Worm (Caenorhabditis elegans) whole organism, late embryonic: Measurements from ENCODE around the gene F54D8.6.
A peak's percentile ranks its signal among the peaks of the same experiment; 100 is the strongest.

Experiments used
- C08G9.2 ChIP-seq: sonication (generic microtip); optimal IDR thresholded peaks from 2 replicates; lab custom pipeline; 2016; ENCODE audit warnings: mild to moderate bottlenecking, missing genetic modification characterization, moderate library complexity, missing compliant biosample characterization
- C38D4.7 ChIP-seq: fragments of 200-800 bp; sonication (Bioruptor generic); optimal IDR thresholded peaks from 2 replicates; lab custom pipeline; 2018; ENCODE audit warnings: mild to moderate bottlenecking, missing genetic modification characterization, moderate library complexity, missing compliant biosample characterization
- F13H6.1 ChIP-seq: sonication (generic microtip); optimal IDR thresholded peaks from 2 replicates; lab custom pipeline; 2016; ENCODE audit warnings: missing genetic modification characterization, missing compliant biosample characterization
- K02D7.2 ChIP-seq: sonication (generic microtip); optimal IDR thresholded peaks from 2 replicates; lab custom pipeline; 2017; ENCODE audit warnings: mild to moderate bottlenecking, missing genetic modification characterization, missing compliant biosample characterization
- K09A11.1 ChIP-seq: sonication (generic microtip); optimal IDR thresholded peaks from 2 replicates; lab custom pipeline; 2017; ENCODE audit warnings: antibody characterized with exemption, mild to moderate bottlenecking, missing genetic modification characterization, missing compliant biosample characterization; ENCODE audit not compliant: insufficient read depth
- T23F11.4 ChIP-seq: fragments of 200-800 bp; sonication (Bioruptor generic); optimal IDR thresholded peaks from 2 replicates; lab custom pipeline; 2018; ENCODE audit warnings: mild to moderate bottlenecking, missing genetic modification characterization, missing compliant biosample characterization
- Y22D7AL.16 ChIP-seq: sonication (generic microtip); optimal IDR thresholded peaks from 2 replicates; lab custom pipeline; 2016; ENCODE audit warnings: missing genetic modification characterization, missing compliant biosample characterization
- ahr-1 ChIP-seq: sonication (generic microtip); optimal IDR thresholded peaks from 2 replicates; lab custom pipeline; 2016; ENCODE audit warnings: missing genetic modification characterization, missing compliant biosample characterization
- ama-1 ChIP-seq: fragments of 150-350 bp; optimal IDR thresholded peaks from 2 replicates; lab custom pipeline; 2014
- ceh-18 ChIP-seq: sonication (generic microtip); optimal IDR thresholded peaks from 2 replicates; lab custom pipeline; 2016; ENCODE audit warnings: missing genetic modification characterization, missing compliant biosample characterization
- ceh-19 ChIP-seq: fragments of 200-800 bp; sonication (Bioruptor generic); optimal IDR thresholded peaks from 2 replicates; lab custom pipeline; 2018; ENCODE audit warnings: mild to moderate bottlenecking, missing genetic modification characterization, missing compliant biosample characterization
- ceh-24 ChIP-seq: sonication (generic microtip); optimal IDR thresholded peaks from 2 replicates; lab custom pipeline; 2016; ENCODE audit warnings: mild to moderate bottlenecking, missing genetic modification characterization, missing compliant biosample characterization
- ceh-30 ChIP-seq: fragments of 150-350 bp; optimal IDR thresholded peaks from 2 replicates; lab custom pipeline; 2014; ENCODE audit warnings: missing biosample characterization, missing genetic modification characterization
- ceh-48 ChIP-seq: sonication (generic microtip); optimal IDR thresholded peaks from 2 replicates; lab custom pipeline; 2016; ENCODE audit warnings: missing genetic modification characterization, inconsistent platforms, missing compliant biosample characterization
- ceh-6 ChIP-seq: fragments of 200-800 bp; sonication (Bioruptor generic); optimal IDR thresholded peaks from 2 replicates; lab custom pipeline; 2018; ENCODE audit warnings: mild to moderate bottlenecking, missing genetic modification characterization, missing compliant biosample characterization
- che-1 ChIP-seq: sonication (generic microtip); optimal IDR thresholded peaks from 2 replicates; lab custom pipeline; 2016; ENCODE audit warnings: mild to moderate bottlenecking, missing genetic modification characterization, missing compliant biosample characterization
- dmd-4 ChIP-seq: sonication (generic microtip); optimal IDR thresholded peaks from 2 replicates; lab custom pipeline; 2016; ENCODE audit warnings: borderline replicate concordance, missing genetic modification characterization, missing compliant biosample characterization
- dve-1 ChIP-seq: sonication (generic microtip); optimal IDR thresholded peaks from 2 replicates; lab custom pipeline; 2017; ENCODE audit warnings: antibody characterized with exemption, mild to moderate bottlenecking, missing genetic modification characterization, missing compliant biosample characterization
- elt-2 ChIP-seq: sonication (generic microtip); optimal IDR thresholded peaks from 2 replicates; lab custom pipeline; 2016; ENCODE audit warnings: missing genetic modification reagents, missing genetic modification characterization, missing compliant biosample characterization
- fax-1 ChIP-seq: sonication (generic microtip); optimal IDR thresholded peaks from 2 replicates; lab custom pipeline; 2016; ENCODE audit warnings: missing genotype, missing genetic modification characterization, missing compliant biosample characterization
- fkh-10 ChIP-seq: fragments of 150-350 bp; optimal IDR thresholded peaks from 2 replicates; lab custom pipeline; 2014; ENCODE audit warnings: missing biosample characterization, missing genetic modification reagents, missing genetic modification characterization
- hlh-13 ChIP-seq: fragments of 200-800 bp; sonication (Bioruptor generic); optimal IDR thresholded peaks from 2 replicates; lab custom pipeline; 2018; ENCODE audit warnings: mild to moderate bottlenecking, missing genetic modification characterization, missing compliant biosample characterization
- hlh-15 ChIP-seq: sonication (generic microtip); optimal IDR thresholded peaks from 2 replicates; lab custom pipeline; 2016; ENCODE audit warnings: missing genetic modification characterization, missing compliant biosample characterization
- hlh-6 ChIP-seq: sonication (generic microtip); optimal IDR thresholded peaks from 2 replicates; lab custom pipeline; 2016; ENCODE audit warnings: missing genotype, missing genetic modification characterization, missing compliant biosample characterization
- hlh-8 ChIP-seq: sonication (generic microtip); optimal IDR thresholded peaks from 2 replicates; lab custom pipeline; 2016; ENCODE audit warnings: missing genotype, missing genetic modification characterization, missing compliant biosample characterization
- lim-6 ChIP-seq: sonication (generic microtip); optimal IDR thresholded peaks from 2 replicates; lab custom pipeline; 2016; ENCODE audit warnings: missing genetic modification characterization, missing compliant biosample characterization
- lin-11 ChIP-seq: fragments of 200-800 bp; sonication (Bioruptor generic); optimal IDR thresholded peaks from 2 replicates; lab custom pipeline; 2018; ENCODE audit warnings: mild to moderate bottlenecking, missing genetic modification characterization, missing compliant biosample characterization
- madf-2 ChIP-seq: sonication (generic microtip); optimal IDR thresholded peaks from 2 replicates; lab custom pipeline; 2017; ENCODE audit warnings: missing genetic modification characterization, missing compliant biosample characterization
- mec-3 ChIP-seq: sonication (generic microtip); optimal IDR thresholded peaks from 2 replicates; lab custom pipeline; 2016; ENCODE audit warnings: borderline replicate concordance, missing genetic modification characterization, missing compliant biosample characterization
- nfya-1 ChIP-seq: sonication (generic microtip); optimal IDR thresholded peaks from 2 replicates; lab custom pipeline; 2017; ENCODE audit warnings: missing genetic modification characterization, mild to moderate bottlenecking, missing compliant biosample characterization, antibody characterized with exemption, moderate library complexity
- nhr-11 ChIP-seq: fragments of 150-350 bp; optimal IDR thresholded peaks from 2 replicates; lab custom pipeline; 2014; ENCODE audit warnings: missing biosample characterization, missing genetic modification characterization
- nhr-232 ChIP-seq: sonication (generic microtip); optimal IDR thresholded peaks from 2 replicates; lab custom pipeline; 2016; ENCODE audit warnings: missing genetic modification characterization, missing compliant biosample characterization
- npax-4 ChIP-seq: sonication (generic microtip); optimal IDR thresholded peaks from 2 replicates; lab custom pipeline; 2016; ENCODE audit warnings: missing genetic modification characterization, missing compliant biosample characterization
- odd-2 ChIP-seq: sonication (generic microtip); optimal IDR thresholded peaks from 2 replicates; lab custom pipeline; 2017; ENCODE audit warnings: antibody characterized with exemption, mild to moderate bottlenecking, missing genetic modification characterization, missing compliant biosample characterization
- pag-3 ChIP-seq: sonication (generic microtip); optimal IDR thresholded peaks from 2 replicates; lab custom pipeline; 2016; ENCODE audit warnings: missing compliant biosample characterization, missing genetic modification characterization, borderline replicate concordance
- pat-9 ChIP-seq: fragments of 200-800 bp; sonication (Bioruptor generic); optimal IDR thresholded peaks from 2 replicates; lab custom pipeline; 2018; ENCODE audit warnings: mild to moderate bottlenecking, missing genetic modification characterization, moderate library complexity, missing compliant biosample characterization
- pha-2 ChIP-seq: sonication (generic microtip); optimal IDR thresholded peaks from 2 replicates; lab custom pipeline; 2017; ENCODE audit warnings: mild to moderate bottlenecking, missing genetic modification characterization, missing compliant biosample characterization
- pha-4 ChIP-seq: fragments of 150-350 bp; optimal IDR thresholded peaks from 2 replicates; lab custom pipeline; 2018; ENCODE audit warnings: missing biosample characterization, missing genetic modification reagents, missing genetic modification characterization
- ref-2 ChIP-seq: sonication (generic microtip); optimal IDR thresholded peaks from 2 replicates; lab custom pipeline; 2016; ENCODE audit warnings: missing genetic modification characterization, missing compliant biosample characterization
- rnt-1 ChIP-seq: sonication (generic microtip); optimal IDR thresholded peaks from 2 replicates; lab custom pipeline; 2016; ENCODE audit warnings: missing genetic modification characterization, missing compliant biosample characterization
- sdc-2 ChIP-seq: sonication (generic microtip); optimal IDR thresholded peaks from 2 replicates; lab custom pipeline; 2016; ENCODE audit warnings: missing genotype, missing genetic modification characterization, missing compliant biosample characterization
- sox-4 ChIP-seq: sonication (generic microtip); optimal IDR thresholded peaks from 2 replicates; lab custom pipeline; 2017; ENCODE audit warnings: mild to moderate bottlenecking, missing genetic modification characterization, inconsistent platforms, missing compliant biosample characterization
- syd-9 ChIP-seq: sonication (generic microtip); optimal IDR thresholded peaks from 2 replicates; lab custom pipeline; 2016; ENCODE audit warnings: mild to moderate bottlenecking, missing genetic modification characterization, moderate library complexity, missing compliant biosample characterization
- tbx-2 ChIP-seq: sonication (generic microtip); optimal IDR thresholded peaks from 2 replicates; lab custom pipeline; 2016; ENCODE audit warnings: missing genetic modification characterization, missing compliant biosample characterization
- ttx-3 ChIP-seq: sonication (generic microtip); optimal IDR thresholded peaks from 2 replicates; lab custom pipeline; 2016; ENCODE audit warnings: missing genetic modification reagents, missing genetic modification characterization, missing compliant biosample characterization
- unc-3 ChIP-seq, 2 experiments: fragments of 200-800 bp in 1 of 2; sonication (Bioruptor generic) in 1 of 2; sonication (generic microtip) in 1 of 2; conservative IDR thresholded peaks in 1 of 2; optimal IDR thresholded peaks in 1 of 2; 2 replicates each; pipeline versions ENCODE4 v1.3.6 to Lab custom; 2016 to 2022; ENCODE audit warnings: missing compliant biosample characterization in 2 of 2, missing genetic modification characterization in 2 of 2, missing genetic modification reagents in 1 of 2
- unc-42 ChIP-seq: sonication (generic microtip); optimal IDR thresholded peaks from 2 replicates; lab custom pipeline; 2016; ENCODE audit warnings: missing genotype, missing genetic modification characterization, missing compliant biosample characterization
- unc-55 ChIP-seq: sonication (generic microtip); optimal IDR thresholded peaks from 2 replicates; lab custom pipeline; 2017; ENCODE audit warnings: missing biosample characterization, missing genetic modification reagents, missing genetic modification characterization
- unc-86 ChIP-seq: sonication (generic microtip); optimal IDR thresholded peaks from 2 replicates; lab custom pipeline; 2016; ENCODE audit warnings: missing genetic modification characterization, missing compliant biosample characterization
- ztf-16 ChIP-seq: sonication (generic microtip); optimal IDR thresholded peaks from 2 replicates; lab custom pipeline; 2017; ENCODE audit warnings: missing genetic modification characterization, missing compliant biosample characterization

F54D8.6 gene

ce11 chrIII:5080700-5081572 lies 21.8 kb upstream of the F54D8.6 start:
- TF ChIP-seq sox-4 (tag; lab: Kevin White, UChicago) (peak; percentile 57), pat-9 (tag; lab: Kevin White, UChicago) (peak; percentile 44), ztf-16 (tag; lab: Kevin White, UChicago) (peak; percentile 51), fkh-10 (GFP tag; lab: Kevin White, UChicago) (no peak), ref-2 (tag; lab: Kevin White, UChicago) (peak; percentile 75), dmd-4 (tag; lab: Kevin White, UChicago) (no peak), pha-2 (peak; percentile 66), hlh-15 (tag; lab: Kevin White, UChicago) (no peak), npax-4 (tag; lab: Kevin White, UChicago) (peak; percentile 29), tbx-2 (tag; lab: Kevin White, UChicago) (peak; percentile 68), unc-42 (tag; lab: Kevin White, UChicago) (peak; percentile 61), syd-9 (tag; lab: Kevin White, UChicago) (no peak), C08G9.2 (tag; lab: Kevin White, UChicago) (peak; percentile 39), pag-3 (tag; lab: Kevin White, UChicago) (no peak), ceh-24 (peak; percentile 54), hlh-13 (GFP tag; lab: Kevin White, UChicago) (peak; percentile 47), che-1 (tag; lab: Kevin White, UChicago) (peak; percentile 67), hlh-6 (peak; percentile 69), F13H6.1 (tag; lab: Kevin White, UChicago) (no peak), ama-1 (lab: Kevin White, UChicago) (no peak), ceh-30 (no peak), nhr-232 (tag; lab: Kevin White, UChicago) (peak; percentile 57), ahr-1 (tag; lab: Kevin White, UChicago) (peak; percentile 15), K02D7.2 (tag; lab: Kevin White, UChicago) (peak; percentile 65), mec-3 (no peak), ceh-6 (GFP tag; lab: Kevin White, UChicago) (peak; percentile 69), unc-3 (GFP tag; conservative IDR thresholded peaks at IDR 0.05; lab: Robert Waterston, UW) (0 out of 2 replicates have a peak, but pooled peaks have one; percentile 52), unc-3 (tag; optimal IDR thresholded peaks at IDR 0.05; lab: Kevin White, UChicago) (peak; percentile 25), rnt-1 (tag; lab: Kevin White, UChicago) (no peak), pha-4 (no peak), elt-2 (tag; lab: Kevin White, UChicago) (peak; percentile 76), lim-6 (peak; percentile 5), odd-2 (tag; lab: Kevin White, UChicago) (no peak), ceh-48 (tag; lab: Kevin White, UChicago) (no peak), unc-55 (GFP tag; lab: Kevin White, UChicago) (no peak), Y22D7AL.16 (tag; lab: Kevin White, UChicago) (peak; percentile 28), K09A11.1 (tag; lab: Kevin White, UChicago) (no peak), hlh-8 (tag; lab: Kevin White, UChicago) (no peak), unc-86 (tag; lab: Kevin White, UChicago) (peak; percentile 57), lin-11 (peak; percentile 49), C38D4.7 (GFP tag; lab: Kevin White, UChicago) (peak; percentile 73), ttx-3 (peak; percentile 54), T23F11.4 (peak; percentile 28), fax-1 (tag; lab: Kevin White, UChicago) (peak; percentile 54), nfya-1 (tag; lab: Kevin White, UChicago) (peak; percentile 52), ceh-19 (GFP tag; lab: Kevin White, UChicago) (peak; percentile 73), sdc-2 (tag; lab: Kevin White, UChicago) (peak; percentile 46), ceh-18 (tag; lab: Kevin White, UChicago) (peak; percentile 38), nhr-11 (tag; lab: Kevin White, UChicago) (no peak), madf-2 (tag; lab: Kevin White, UChicago) (peak; percentile 58), dve-1 (tag; lab: Kevin White, UChicago) (peak; percentile 53)
